Worm (Caenorhabditis elegans) whole organism, late embryonic: ENCODE data around the gene ntl-4.

Source experiments
- T23F11.4 ChIP-seq: fragments of 200-800 bp; sonication (Bioruptor generic); optimal IDR thresholded peaks from 2 replicates; lab custom pipeline; 2018; ENCODE audit warnings: mild to moderate bottlenecking, missing genetic modification characterization, missing compliant biosample characterization
- Y22D7AL.16 ChIP-seq: sonication (generic microtip); optimal IDR thresholded peaks from 2 replicates; lab custom pipeline; 2016; ENCODE audit warnings: missing genetic modification characterization, missing compliant biosample characterization
- ama-1 ChIP-seq: fragments of 150-350 bp; optimal IDR thresholded peaks from 2 replicates; lab custom pipeline; 2014
- ceh-14 ChIP-seq: sonication (generic microtip); optimal IDR thresholded peaks from 2 replicates; lab custom pipeline; 2016; ENCODE audit warnings: missing genotype, missing genetic modification characterization, missing compliant biosample characterization
- ceh-18 ChIP-seq: sonication (generic microtip); optimal IDR thresholded peaks from 2 replicates; lab custom pipeline; 2016; ENCODE audit warnings: missing genetic modification characterization, missing compliant biosample characterization
- ceh-34 ChIP-seq: sonication (generic microtip); optimal IDR thresholded peaks from 2 replicates; lab custom pipeline; 2016; ENCODE audit warnings: mild to moderate bottlenecking, missing genetic modification characterization, missing compliant biosample characterization
- dve-1 ChIP-seq: sonication (generic microtip); optimal IDR thresholded peaks from 2 replicates; lab custom pipeline; 2017; ENCODE audit warnings: antibody characterized with exemption, mild to moderate bottlenecking, missing genetic modification characterization, missing compliant biosample characterization
- ets-4 ChIP-seq: sonication (generic microtip); optimal IDR thresholded peaks from 2 replicates; lab custom pipeline; 2016; ENCODE audit warnings: missing genetic modification characterization, missing compliant biosample characterization
- fkh-10 ChIP-seq: fragments of 150-350 bp; optimal IDR thresholded peaks from 2 replicates; lab custom pipeline; 2014; ENCODE audit warnings: missing biosample characterization, missing genetic modification reagents, missing genetic modification characterization
- hlh-15 ChIP-seq: sonication (generic microtip); optimal IDR thresholded peaks from 2 replicates; lab custom pipeline; 2016; ENCODE audit warnings: missing genetic modification characterization, missing compliant biosample characterization
- nfya-1 ChIP-seq: sonication (generic microtip); optimal IDR thresholded peaks from 2 replicates; lab custom pipeline; 2017; ENCODE audit warnings: missing genetic modification characterization, mild to moderate bottlenecking, missing compliant biosample characterization, antibody characterized with exemption, moderate library complexity
- pat-9 ChIP-seq: fragments of 200-800 bp; sonication (Bioruptor generic); optimal IDR thresholded peaks from 2 replicates; lab custom pipeline; 2018; ENCODE audit warnings: mild to moderate bottlenecking, missing genetic modification characterization, moderate library complexity, missing compliant biosample characterization
- pqm-1 ChIP-seq: sonication (generic microtip); optimal IDR thresholded peaks from 2 replicates; lab custom pipeline; 2016; ENCODE audit warnings: missing genetic modification characterization, missing compliant biosample characterization

- TF ChIP-seq pat-9 (tag; lab: Kevin White, UChicago) (no peak), ama-1 (no peak), pqm-1 (no peak), Y22D7AL.16 (no peak), fkh-10 (GFP tag; lab: Kevin White, UChicago) (no peak), ets-4 (no peak), ceh-14 (tag; lab: Kevin White, UChicago) (no peak), T23F11.4 (no peak), nfya-1 (tag; lab: Kevin White, UChicago) (no peak), hlh-15 (tag; lab: Kevin White, UChicago) (no peak), ceh-34 (tag; lab: Kevin White, UChicago) (no peak), ceh-18 (tag; lab: Kevin White, UChicago) (no peak), dve-1 (tag; lab: Kevin White, UChicago) (no peak)
Observed at ce11 chrIV:7956643-7957317, 46.4 kb downstream of the ntl-4 start, which contains the start of gene csr-1.
